Fruit fly (Drosophila melanogaster): ENCODE measurements around the gene CG9168.

The CG9168 gene

dm6 chr3L:1420950-1421349 is 10.1 kb downstream of the CG9168 start:
- TF ChIP-seq woc (GFP tag; optimal IDR thresholded peaks at IDR 0.05) (no peak), tai (GFP tag; optimal IDR thresholded peaks at IDR 0.05) (no peak), brk (GFP tag; optimal IDR thresholded peaks at IDR 0.05) (no peak), sv (GFP tag; optimal IDR thresholded peaks at IDR 0.05) (no peak), Mio (GFP tag; optimal IDR thresholded peaks at IDR 0.05) (no peak), pan (optimal IDR thresholded peaks at IDR 0.05) (no peak), ey (GFP tag; optimal IDR thresholded peaks at IDR 0.05) (no peak), Rel (GFP tag; optimal IDR thresholded peaks at IDR 0.05) (no peak), Rel (tag; optimal IDR thresholded peaks at IDR 0.05) (no peak), h (GFP tag; optimal IDR thresholded peaks at IDR 0.05) (no peak), dl (GFP tag; optimal IDR thresholded peaks at IDR 0.05; ENCODE audit: insufficient read depth in 1 of 2, partially characterized antibody in 2 of 2) (no peak), CrebA (GFP tag; optimal IDR thresholded peaks at IDR 0.05; ENCODE audit: borderline replicate concordance) (no peak), CG9705 (GFP tag; optimal IDR thresholded peaks at IDR 0.05) (no peak), Hr83 (GFP tag; optimal IDR thresholded peaks at IDR 0.05; ENCODE audit: poor library complexity, severe bottlenecking) (no peak), rgr (GFP tag; optimal IDR thresholded peaks at IDR 0.05) (no peak)

dm6 chr3L:1423371-1423770 is 12.5 kb downstream of the CG9168 start, which contains the start of gene CG9173:
Gene CG9173 (minus strand): TSS chr3L:1423471.
- no peak for TF ChIP-seq sage (GFP tag; optimal IDR thresholded peaks at IDR 0.05)
- TF ChIP-seq Hr78 (GFP tag; optimal IDR thresholded peaks at IDR 0.05) = no peak
- no peak for TF ChIP-seq foxo (GFP tag; optimal IDR thresholded peaks at IDR 0.05)
- TF ChIP-seq N (GFP tag; optimal IDR thresholded peaks at IDR 0.05) = no peak
- no peak for TF ChIP-seq CG32264 (GFP tag; optimal IDR thresholded peaks at IDR 0.05)
- no peak for TF ChIP-seq ey (GFP tag; optimal IDR thresholded peaks at IDR 0.05)

DNA sequence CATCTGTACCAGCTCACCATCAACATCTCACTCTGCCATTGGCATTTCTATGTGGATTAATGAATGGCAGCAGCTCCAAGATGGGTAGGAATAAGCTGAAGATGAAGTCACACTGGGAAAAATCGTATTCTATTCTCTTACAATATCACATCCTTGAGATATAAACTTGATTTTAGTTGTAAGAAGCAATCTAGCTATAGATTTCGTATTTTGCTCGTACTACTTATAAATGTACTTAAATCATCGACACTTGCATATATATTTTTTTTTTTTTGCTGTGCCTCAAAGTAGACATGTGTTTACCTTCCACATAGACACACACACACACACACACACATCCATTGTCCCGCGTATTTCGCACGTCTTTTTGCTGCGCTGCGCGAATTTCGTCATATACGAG is 13.6 kb downstream of the CG9168 start:
- no peak for TF ChIP-seq woc (GFP tag; optimal IDR thresholded peaks at IDR 0.05)
- TF ChIP-seq br (GFP tag; optimal IDR thresholded peaks at IDR 0.05) = no peak
- no peak for TF ChIP-seq CG9705 (GFP tag; optimal IDR thresholded peaks at IDR 0.05)
- no peak for TF ChIP-seq Hr78 (GFP tag; optimal IDR thresholded peaks at IDR 0.05)
- no peak for TF ChIP-seq tai (GFP tag; optimal IDR thresholded peaks at IDR 0.05)
- no peak for TF ChIP-seq ey (GFP tag; optimal IDR thresholded peaks at IDR 0.05)
- TF ChIP-seq CG32264 (GFP tag; optimal IDR thresholded peaks at IDR 0.05) = no peak

DNA sequence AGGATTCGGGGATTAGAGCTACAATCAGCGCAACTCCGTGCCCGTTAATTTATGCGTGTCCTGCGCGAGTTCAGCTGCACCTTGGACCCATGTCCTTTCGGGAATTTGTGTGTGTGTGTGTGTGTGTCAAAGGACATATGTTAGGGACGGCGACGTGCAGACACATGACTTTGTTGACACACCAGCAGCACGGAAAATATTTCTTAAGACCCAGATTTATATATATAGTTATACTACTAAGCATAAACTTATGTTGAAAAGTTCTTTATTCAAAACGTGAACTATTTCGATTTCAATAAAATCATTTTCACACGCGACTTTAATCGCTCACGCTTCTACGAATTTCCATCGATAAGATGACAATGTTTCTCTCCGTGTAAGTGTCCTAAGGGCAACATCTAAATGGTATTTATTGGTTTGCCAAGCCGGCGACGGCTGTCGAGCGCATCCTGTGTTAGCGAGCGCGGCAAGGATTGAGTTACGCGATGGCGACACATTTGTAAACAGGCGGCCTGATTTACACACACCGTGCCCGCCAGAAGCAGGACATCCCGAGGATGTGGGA is 20.7 kb downstream of the CG9168 start:
- TF ChIP-seq HLH106 (tag; optimal IDR thresholded peaks at IDR 0.05) = no peak
- TF ChIP-seq sage (GFP tag; optimal IDR thresholded peaks at IDR 0.05) = no peak
- TF ChIP-seq Jra (GFP tag; optimal IDR thresholded peaks at IDR 0.05) = no peak
- TF ChIP-seq CrebA (GFP tag; optimal IDR thresholded peaks at IDR 0.05; ENCODE audit: borderline replicate concordance) = no peak
- no peak for TF ChIP-seq Abd-B (GFP tag; optimal IDR thresholded peaks at IDR 0.05)
- no peak for TF ChIP-seq GATAd (GFP tag; optimal IDR thresholded peaks at IDR 0.05)
- TF ChIP-seq br (GFP tag; optimal IDR thresholded peaks at IDR 0.05) = no peak
- TF ChIP-seq dmrt93B (GFP tag; optimal IDR thresholded peaks at IDR 0.05) = no peak
- no peak for TF ChIP-seq dsf (GFP tag; optimal IDR thresholded peaks at IDR 0.05; ENCODE audit: borderline replicate concordance)
- no peak for TF ChIP-seq ey (GFP tag; optimal IDR thresholded peaks at IDR 0.05)
- TF ChIP-seq Dif (GFP tag; optimal IDR thresholded peaks at IDR 0.05; ENCODE audit: partially characterized antibody) = no peak
- TF ChIP-seq foxo (GFP tag; optimal IDR thresholded peaks at IDR 0.05) = no peak
- TF ChIP-seq h (GFP tag; optimal IDR thresholded peaks at IDR 0.05) = no peak
- no peak for TF ChIP-seq lola (GFP tag; optimal IDR thresholded peaks at IDR 0.05)

DNA sequence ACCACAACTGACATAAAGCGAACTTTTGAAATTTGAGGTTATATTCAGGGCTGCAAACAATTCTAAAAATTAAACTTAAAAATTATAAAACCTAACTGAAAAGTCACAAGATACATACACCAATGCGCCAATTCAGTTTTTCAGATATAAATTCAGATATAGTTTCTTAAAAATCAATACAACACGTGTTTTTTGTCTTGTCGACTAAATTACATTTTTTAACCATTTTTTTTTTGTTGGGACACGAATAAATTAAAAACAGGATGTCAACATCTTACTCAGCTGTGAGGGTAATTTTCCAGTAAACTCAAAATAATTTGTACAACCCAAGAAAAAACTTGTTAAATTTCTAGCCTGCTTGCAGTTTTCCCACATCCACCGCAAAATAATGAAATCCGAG is 26.9 kb downstream of the CG9168 start, which contains the start of gene SA2:
Gene SA2, minus strand, starts transcription at position 101 of the 400 bp plus-strand sequence.
- no peak for TF ChIP-seq jim (GFP tag; optimal IDR thresholded peaks at IDR 0.05)
- no peak for TF ChIP-seq Myc (optimal IDR thresholded peaks at IDR 0.05)
- TF ChIP-seq lola (GFP tag; optimal IDR thresholded peaks at IDR 0.05) = no peak
- TF ChIP-seq dmrt93B (GFP tag; optimal IDR thresholded peaks at IDR 0.05) = no peak
- no peak for TF ChIP-seq psq (GFP tag; optimal IDR thresholded peaks at IDR 0.05)
- no peak for TF ChIP-seq sage (GFP tag; optimal IDR thresholded peaks at IDR 0.05)
- no peak for TF ChIP-seq Mio (GFP tag; optimal IDR thresholded peaks at IDR 0.05)
- no peak for TF ChIP-seq OdsH (GFP tag; optimal IDR thresholded peaks at IDR 0.05)
- no peak for TF ChIP-seq Hr78 (GFP tag; optimal IDR thresholded peaks at IDR 0.05)
- TF ChIP-seq brk (GFP tag; optimal IDR thresholded peaks at IDR 0.05) = no peak
- TF ChIP-seq CrebA (GFP tag; optimal IDR thresholded peaks at IDR 0.05; ENCODE audit: borderline replicate concordance) = no peak
- TF ChIP-seq Hr83 (GFP tag; optimal IDR thresholded peaks at IDR 0.05; ENCODE audit: poor library complexity, severe bottlenecking) = no peak
- no peak for TF ChIP-seq Vsx2 (GFP tag; optimal IDR thresholded peaks at IDR 0.05; ENCODE audit: partially characterized antibody)
- TF ChIP-seq fru (GFP tag; optimal IDR thresholded peaks at IDR 0.05) = no peak
